Fruit fly (Drosophila melanogaster) whole organism, embryonic: ENCODE measurements around the gene jus.

Source experiments
- ATbp ChIP-seq: fragments of 200-800 bp; sonication (Bioruptor generic); optimal IDR thresholded peaks from 2 replicates; lab custom pipeline; 2017; ENCODE audit warnings: missing biosample characterization, mild to moderate bottlenecking, missing genetic modification characterization, missing genetic modification reagents
- Abd-B ChIP-seq: fragments of 200-800 bp; sonication (Bioruptor generic); optimal IDR thresholded peaks from 2 replicates; lab custom pipeline; 2018; ENCODE audit warnings: missing biosample characterization, mild to moderate bottlenecking, missing genetic modification characterization, moderate library complexity
- Asciz ChIP-seq: fragments of 200-800 bp; sonication (Bioruptor generic); optimal IDR thresholded peaks from 2 replicates; lab custom pipeline; 2017; ENCODE audit warnings: missing biosample characterization, mild to moderate bottlenecking, missing genetic modification characterization, missing genetic modification reagents
- CG10274 ChIP-seq: fragments of 200-800 bp; sonication (Bioruptor generic); optimal IDR thresholded peaks from 3 replicates; lab custom pipeline; 2017; ENCODE audit warnings: missing biosample characterization, mild to moderate bottlenecking, missing genetic modification characterization
- CG10565 ChIP-seq: fragments of 200-800 bp; sonication (Bioruptor generic); optimal IDR thresholded peaks from 3 replicates; lab custom pipeline; 2016; ENCODE audit warnings: missing biosample characterization, mild to moderate bottlenecking, missing genetic modification characterization
- CG12071 ChIP-seq: fragments of 200-800 bp; sonication (Bioruptor generic); optimal IDR thresholded peaks from 3 replicates; lab custom pipeline; 2018; ENCODE audit warnings: missing biosample characterization, mild to moderate bottlenecking, missing genetic modification characterization
- CG12942 ChIP-seq: fragments of 200-800 bp; sonication (Bioruptor generic); optimal IDR thresholded peaks from 3 replicates; lab custom pipeline; 2016; ENCODE audit warnings: missing biosample characterization, missing genetic modification characterization
- CG13296 ChIP-seq: fragments of 200-800 bp; sonication (Bioruptor generic); optimal IDR thresholded peaks from 3 replicates; lab custom pipeline; 2018; ENCODE audit warnings: missing biosample characterization, mild to moderate bottlenecking, missing genetic modification characterization
- CG14860 ChIP-seq: fragments of 200-800 bp; sonication (Bioruptor generic); IDR thresholded peaks from 3 replicates; pipeline ENCODE4 v1.3.6; 2022; ENCODE audit warnings: missing biosample characterization, missing genetic modification characterization; ENCODE audit not compliant: partially characterized antibody
- CG17361 ChIP-seq: fragments of 200-800 bp; sonication (Bioruptor generic); IDR thresholded peaks from 3 replicates; pipeline ENCODE4 v1.3.6; 2022; ENCODE audit warnings: missing biosample characterization, missing genetic modification characterization
- CG17385 ChIP-seq: fragments of 200-800 bp; sonication (Bioruptor generic); optimal IDR thresholded peaks from 3 replicates; lab custom pipeline; 2018; ENCODE audit warnings: missing biosample characterization, mild to moderate bottlenecking, missing genetic modification characterization
- CG17829 ChIP-seq: fragments of 200-800 bp; optimal IDR thresholded peaks from 2 replicates; lab custom pipeline; 2019; ENCODE audit warnings: missing biosample characterization, mild to moderate bottlenecking, missing genetic modification characterization, moderate library complexity
- CG3281 ChIP-seq: fragments of 200-800 bp; sonication (Bioruptor generic); optimal IDR thresholded peaks from 3 replicates; lab custom pipeline; 2017; ENCODE audit warnings: missing biosample characterization, mild to moderate bottlenecking, missing genetic modification characterization
- CG33557 ChIP-seq: fragments of 200-800 bp; sonication (Bioruptor generic); optimal IDR thresholded peaks from 2 replicates; lab custom pipeline; 2019; ENCODE audit warnings: missing biosample characterization, mild to moderate bottlenecking, missing genetic modification characterization, moderate library complexity
- CG6689 ChIP-seq: fragments of 200-800 bp; sonication (Bioruptor generic); IDR thresholded peaks from 2 replicates; pipeline ENCODE4 v1.3.6; 2022; ENCODE audit warnings: missing biosample characterization, missing genetic modification characterization
- CG7839 ChIP-seq: fragments of 200-800 bp; sonication (Bioruptor generic); optimal IDR thresholded peaks from 3 replicates; lab custom pipeline; 2018; ENCODE audit warnings: missing biosample characterization, mild to moderate bottlenecking, missing genetic modification characterization, moderate library complexity
- CG9215 ChIP-seq: fragments of 200-800 bp; sonication (Bioruptor generic); IDR thresholded peaks from 2 replicates; pipeline ENCODE4 v1.3.6; 2022; ENCODE audit warnings: missing biosample characterization, missing genetic modification characterization
- CG9932 ChIP-seq: fragments of 200-800 bp; sonication (Bioruptor generic); IDR thresholded peaks from 2 replicates; pipeline ENCODE4 v1.3.6; 2022; ENCODE audit warnings: missing biosample characterization, missing genetic modification characterization
- E2f2 ChIP-seq: fragments of 200-800 bp; sonication (Bioruptor generic); IDR thresholded peaks from 2 replicates; pipeline ENCODE4 v1.3.6; 2022; ENCODE audit warnings: missing biosample characterization, missing genetic modification characterization
- Fer1 ChIP-seq: fragments of 200-800 bp; sonication (Bioruptor generic); optimal IDR thresholded peaks from 2 replicates; lab custom pipeline; 2017; ENCODE audit warnings: missing biosample characterization, mild to moderate bottlenecking, missing genetic modification characterization
- Hsf ChIP-seq: fragments of 200-800 bp; sonication (Bioruptor generic); optimal IDR thresholded peaks from 3 replicates; lab custom pipeline; 2016; ENCODE audit warnings: missing biosample characterization, missing genetic modification characterization
- Mrtf ChIP-seq: fragments of 200-800 bp; sonication (Bioruptor generic); IDR thresholded peaks from 3 replicates; pipeline ENCODE4 v1.3.6; 2022; ENCODE audit warnings: missing biosample characterization, missing genetic modification characterization
- Nf-YB ChIP-seq: fragments of 200-800 bp; sonication (Bioruptor generic); optimal IDR thresholded peaks from 3 replicates; lab custom pipeline; 2019; ENCODE audit warnings: missing biosample characterization, mild to moderate bottlenecking, missing genetic modification characterization, moderate library complexity
- Ssrp ChIP-seq: fragments of 200-800 bp; sonication (Bioruptor generic); optimal IDR thresholded peaks from 2 replicates; lab custom pipeline; 2018; ENCODE audit warnings: missing biosample characterization, mild to moderate bottlenecking, missing genetic modification characterization, moderate library complexity
- ab ChIP-seq: fragments of 200-800 bp; sonication (Bioruptor generic); optimal IDR thresholded peaks from 2 replicates; lab custom pipeline; 2016; ENCODE audit warnings: missing biosample characterization, missing genetic modification characterization
- amos ChIP-seq: fragments of 200-800 bp; sonication (Bioruptor generic); IDR thresholded peaks from 2 replicates; pipeline ENCODE4 v1.3.6; 2022; ENCODE audit warnings: missing biosample characterization, missing genetic modification characterization; ENCODE audit not compliant: partially characterized antibody
- da ChIP-seq: fragments of 200-800 bp; sonication (Bioruptor generic); optimal IDR thresholded peaks from 2 replicates; lab custom pipeline; 2016; ENCODE audit warnings: missing biosample characterization, missing genetic modification characterization
- dan ChIP-seq: fragments of 200-800 bp; sonication (Bioruptor generic); IDR thresholded peaks from 2 replicates; pipeline ENCODE4 v1.3.6; 2022; ENCODE audit warnings: missing biosample characterization, missing genetic modification characterization
- dati ChIP-seq: fragments of 200-800 bp; sonication (Bioruptor generic); IDR thresholded peaks from 2 replicates; pipeline ENCODE4 v1.3.6; 2022; ENCODE audit warnings: missing biosample characterization, missing genetic modification characterization
- disco-r ChIP-seq: fragments of 200-800 bp; sonication (Bioruptor generic); optimal IDR thresholded peaks from 2 replicates; lab custom pipeline; 2016; ENCODE audit warnings: missing biosample characterization, missing genetic modification characterization
- fd64A ChIP-seq: fragments of 200-800 bp; sonication (Bioruptor generic); optimal IDR thresholded peaks from 3 replicates; lab custom pipeline; 2018; ENCODE audit warnings: missing biosample characterization, mild to moderate bottlenecking, missing genetic modification characterization
- lola ChIP-seq, 3 experiments: fragments of >200 bp in 2 of 3; fragments of 200-800 bp in 1 of 3; sonication (Bioruptor generic) in 1 of 3; optimal IDR thresholded peaks; 2 replicates each; lab custom pipeline; 2017 to 2019; ENCODE audit warnings: missing biosample characterization in 3 of 3, missing genetic modification characterization in 3 of 3, mild to moderate bottlenecking in 1 of 3, moderate library complexity in 1 of 3
- lov ChIP-seq, 2 experiments: fragments of 200-800 bp in 1 of 2; fragments of >200 bp in 1 of 2; sonication (Bioruptor generic) in 1 of 2; IDR thresholded peaks in 1 of 2; optimal IDR thresholded peaks in 1 of 2; 2 replicates in 1 of 2; 3 replicates in 1 of 2; pipeline versions ENCODE4 v1.3.6 to Lab custom; 2017 to 2022; ENCODE audit warnings: missing biosample characterization in 1 of 2, missing genetic modification characterization in 1 of 2
- nerfin-1 ChIP-seq: fragments of 200-800 bp; sonication (Bioruptor generic); optimal IDR thresholded peaks from 3 replicates; lab custom pipeline; 2019; ENCODE audit warnings: missing biosample characterization, mild to moderate bottlenecking, missing genetic modification characterization, moderate library complexity
- pb ChIP-seq: fragments of 200-800 bp; sonication (Bioruptor generic); optimal IDR thresholded peaks from 3 replicates; lab custom pipeline; 2016; ENCODE audit warnings: missing biosample characterization, missing genetic modification characterization
- salm ChIP-seq: fragments of 200-800 bp; sonication (Bioruptor generic); optimal IDR thresholded peaks from 2 replicates; lab custom pipeline; 2018; ENCODE audit warnings: missing biosample characterization, mild to moderate bottlenecking, missing genetic modification characterization
- sim ChIP-seq: fragments of 200-800 bp; sonication (Bioruptor generic); IDR thresholded peaks from 2 replicates; pipeline ENCODE4 v1.3.6; 2022; ENCODE audit warnings: missing biosample characterization, missing genetic modification characterization
- ssp ChIP-seq: fragments of 200-800 bp; sonication (Bioruptor generic); IDR thresholded peaks from 2 replicates; pipeline ENCODE4 v1.3.6; 2022; ENCODE audit warnings: missing biosample characterization, missing genetic modification characterization

The jus gene

dm6 chr3R:29204612-29205480 is 10.1 kb upstream of the jus start (continued):
- TF ChIP-seq CG14860 (no peak), Nf-YB (GFP tag; lab: Kevin White, UChicago) (peak; percentile 46), nerfin-1 (tag; lab: Kevin White, UChicago) (peak; percentile 72), Mrtf (GFP tag; lab: Robert Waterston, UW) (peak; percentile 68; the same call in 2 of the 3 replicates), CG6689 (GFP tag; lab: Robert Waterston, UW) (peak; percentile 87), sim (GFP tag; lab: Robert Waterston, UW) (peak; percentile 61; the same call in 1 of the 2 replicates), Hsf (GFP tag; lab: Kevin White, UChicago) (peak; percentile 66), CG10274 (GFP tag; lab: Kevin White, UChicago) (peak; percentile 13), amos (GFP tag; lab: Robert Waterston, UW) (no peak), dati (GFP tag; lab: Robert Waterston, UW) (peak; percentile 43; the same call in 1 of the 2 replicates), CG33557 (GFP tag; lab: Kevin White, UChicago) (peak; percentile 57), ATbp (GFP tag; lab: Kevin White, UChicago) (peak; percentile 86), CG17385 (GFP tag; lab: Kevin White, UChicago) (peak; percentile 66), CG17361 (GFP tag; lab: Robert Waterston, UW) (peak; percentile 87), da (GFP tag; lab: Kevin White, UChicago) (peak; percentile 43), salm (tag; lab: Kevin White, UChicago) (peak; percentile 59), CG3281 (GFP tag; lab: Kevin White, UChicago) (peak; percentile 31), ssp (GFP tag; lab: Robert Waterston, UW) (peak; percentile 69), dan (GFP tag; lab: Robert Waterston, UW) (peak; percentile 47; the same call in 1 of the 2 replicates), lola (GFP tag; optimal IDR thresholded peaks at IDR 0.05; lab: Kevin White, UChicago) (peak in 1 of 3 experiments; percentile 80), Ssrp (tag; lab: Kevin White, UChicago) (peak; percentile 84)

- TF ChIP-seq pb (GFP tag; lab: Kevin White, UChicago) (no peak), CG10565 (GFP tag; lab: Kevin White, UChicago) (no peak), CG9215 (GFP tag; lab: Robert Waterston, UW) (no peak), CG7839 (tag; lab: Kevin White, UChicago) (no peak), Asciz (GFP tag; lab: Kevin White, UChicago) (no peak), lov (optimal IDR thresholded peaks at IDR 0.05; lab: Kevin White, UChicago) (no peak), lov (GFP tag; IDR thresholded peaks at IDR 0.05; lab: Robert Waterston, UW) (no peak), disco-r (GFP tag; lab: Kevin White, UChicago) (no peak), CG13296 (GFP tag; lab: Kevin White, UChicago) (no peak), Abd-B (GFP tag; lab: Kevin White, UChicago) (no peak), CG17829 (tag; lab: Kevin White, UChicago) (no peak), CG12071 (no peak), E2f2 (GFP tag; lab: Robert Waterston, UW) (no peak), CG12942 (GFP tag; lab: Kevin White, UChicago) (no peak), ab (no peak), Fer1 (GFP tag; lab: Kevin White, UChicago) (no peak), CG9932 (GFP tag; lab: Robert Waterston, UW) (no peak), fd64A (GFP tag; lab: Kevin White, UChicago) (no peak)
These were observed 9.2 kb upstream of the jus start, which contains the start of gene Cyt-c1L for dm6 chr3R:29204033-29204432. Gene Cyt-c1L (minus strand): TSS chr3R:29204133.
